Worm (Caenorhabditis elegans) whole organism, early embryonic: Measurements from ENCODE around the gene trpp-1.
"Not testable (repeated sequence)": the region's sequence is repeated elsewhere in the genome, so short reads cannot be mapped to it uniquely, and the experiment has no call there.

Source experiments
- B0310.2 ChIP-seq: sonication (generic microtip); optimal IDR thresholded peaks from 2 replicates; lab custom pipeline; 2016; ENCODE audit warnings: mild to moderate bottlenecking, missing genetic modification characterization, missing compliant biosample characterization
- F13C5.2 ChIP-seq: sonication (generic microtip); optimal IDR thresholded peaks from 2 replicates; lab custom pipeline; 2017; ENCODE audit warnings: mild to moderate bottlenecking, missing genetic modification characterization, inconsistent platforms, missing compliant biosample characterization
- aly-1 ChIP-seq: sonication (generic microtip); optimal IDR thresholded peaks from 2 replicates; lab custom pipeline; 2016; ENCODE audit warnings: missing genetic modification characterization, missing compliant biosample characterization
- ama-1 ChIP-seq: fragments of 150-350 bp; optimal IDR thresholded peaks from 2 replicates; lab custom pipeline; 2014
- ceh-13 ChIP-seq: fragments of 200-800 bp; sonication (Bioruptor generic); optimal IDR thresholded peaks from 2 replicates; lab custom pipeline; 2018; ENCODE audit warnings: mild to moderate bottlenecking, missing genetic modification characterization, missing compliant biosample characterization
- ceh-36 ChIP-seq: sonication (generic microtip); optimal IDR thresholded peaks from 2 replicates; lab custom pipeline; 2016; ENCODE audit warnings: missing genetic modification characterization, inconsistent platforms, missing compliant biosample characterization
- ets-7 ChIP-seq: sonication (generic microtip); optimal IDR thresholded peaks from 2 replicates; lab custom pipeline; 2016; ENCODE audit warnings: missing genotype, missing genetic modification characterization, missing compliant biosample characterization
- flt-1 ChIP-seq: fragments of 200-800 bp; sonication (Bioruptor generic); IDR thresholded peaks from 2 replicates; pipeline ENCODE4 v1.3.6; 2022; ENCODE audit warnings: missing genetic modification characterization, missing compliant biosample characterization
- hmbx-1 ChIP-seq: sonication (generic microtip); optimal IDR thresholded peaks from 2 replicates; lab custom pipeline; 2016; ENCODE audit warnings: mild to moderate bottlenecking, missing genetic modification characterization, missing compliant biosample characterization
- hmg-4 ChIP-seq: fragments of 200-800 bp; sonication (Bioruptor generic); optimal IDR thresholded peaks from 2 replicates; lab custom pipeline; 2018; ENCODE audit warnings: mild to moderate bottlenecking, missing genetic modification characterization, missing compliant biosample characterization
- hnd-1 ChIP-seq: sonication (generic microtip); optimal IDR thresholded peaks from 2 replicates; lab custom pipeline; 2016; ENCODE audit warnings: missing genetic modification characterization, missing compliant biosample characterization
- pes-1 ChIP-seq: fragments of 200-800 bp; sonication (Bioruptor generic); IDR thresholded peaks from 2 replicates; pipeline ENCODE4 v1.3.6; 2022; ENCODE audit warnings: missing genetic modification reagents, missing genetic modification characterization, missing compliant biosample characterization
- scrt-1 ChIP-seq: fragments of 200-800 bp; sonication (Bioruptor generic); IDR thresholded peaks from 2 replicates; pipeline ENCODE4 v1.3.6; 2022; ENCODE audit warnings: missing genetic modification characterization, missing compliant biosample characterization
- sea-1 ChIP-seq: fragments of 200-800 bp; sonication (Bioruptor generic); conservative IDR thresholded peaks from 2 replicates; pipeline ENCODE4 v1.3.6; 2022; ENCODE audit warnings: missing genetic modification characterization, missing compliant biosample characterization
- tbx-11 ChIP-seq: fragments of 200-800 bp; sonication (Bioruptor generic); IDR thresholded peaks from 2 replicates; pipeline ENCODE4 v1.3.6; 2022; ENCODE audit warnings: missing genetic modification characterization, missing compliant biosample characterization
- tbx-37 ChIP-seq: fragments of 200-800 bp; sonication (Bioruptor generic); conservative IDR thresholded peaks from 2 replicates; pipeline ENCODE4 v1.3.6; 2022; ENCODE audit warnings: missing genetic modification reagents, missing genetic modification characterization, missing compliant biosample characterization
- tra-4 ChIP-seq: sonication (generic microtip); optimal IDR thresholded peaks from 2 replicates; lab custom pipeline; 2017; ENCODE audit warnings: missing genetic modification characterization, missing compliant biosample characterization

The trpp-1 gene

DNA sequence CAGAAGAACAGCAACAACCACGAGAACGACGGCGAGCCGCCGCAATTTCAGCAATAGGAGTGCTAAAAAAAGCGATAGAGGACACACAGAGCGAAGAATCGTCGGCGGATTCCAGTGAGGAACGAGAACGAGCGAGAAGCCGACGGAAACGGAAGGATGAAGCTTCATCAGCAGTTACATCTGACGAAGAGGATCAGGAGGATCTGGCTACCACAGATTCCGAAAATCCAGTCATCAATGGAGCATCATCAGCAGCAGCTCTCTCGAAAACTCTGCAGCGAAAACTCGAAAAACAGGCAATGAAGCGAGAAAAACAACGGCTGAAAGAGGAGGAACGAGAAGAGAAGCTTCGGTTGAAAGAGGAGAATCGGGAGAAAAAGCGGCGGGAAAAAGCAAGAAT lies 12.0 kb upstream of the trpp-1 start:
- TF ChIP-seq aly-1 (tag; lab: Kevin White, UChicago) (no peak), hnd-1 (tag; lab: Kevin White, UChicago) (no peak)

- no peak for TF ChIP-seq tbx-11 (GFP tag; lab: Robert Waterston, UW)
- TF ChIP-seq hmg-4 (GFP tag; lab: Kevin White, UChicago) = no peak
- TF ChIP-seq sea-1 (GFP tag; lab: Robert Waterston, UW) = no peak
- TF ChIP-seq hmbx-1 (tag; lab: Kevin White, UChicago) = no peak
- no peak for TF ChIP-seq ceh-36 (tag; lab: Kevin White, UChicago)
- TF ChIP-seq F13C5.2 (tag; lab: Kevin White, UChicago) = no peak
- no peak for TF ChIP-seq tra-4 (tag; lab: Kevin White, UChicago)
- no peak for TF ChIP-seq ceh-13 (GFP tag; lab: Kevin White, UChicago)
- TF ChIP-seq B0310.2 = no peak
- TF ChIP-seq flt-1 (GFP tag; lab: Robert Waterston, UW) = no peak
- no peak for TF ChIP-seq aly-1 (tag; lab: Kevin White, UChicago)
- TF ChIP-seq tbx-37 = no peak
- TF ChIP-seq ama-1 (lab: Kevin White, UChicago) = no peak
- no peak for TF ChIP-seq ets-7 (tag; lab: Kevin White, UChicago)
- no peak for TF ChIP-seq pes-1 (GFP tag; lab: Robert Waterston, UW)
- no peak for TF ChIP-seq scrt-1
These were observed 6.6 kb upstream of the trpp-1 start for ce11 chrV:194760-195159.

- TF ChIP-seq hnd-1 (tag; lab: Kevin White, UChicago) = no peak
- no peak for TF ChIP-seq flt-1 (GFP tag; lab: Robert Waterston, UW)
- no peak for TF ChIP-seq ama-1 (lab: Kevin White, UChicago)
- no peak for TF ChIP-seq tra-4 (tag; lab: Kevin White, UChicago)
- no peak for TF ChIP-seq pes-1 (GFP tag; lab: Robert Waterston, UW)
- TF ChIP-seq sea-1 (GFP tag; lab: Robert Waterston, UW) = no peak
- no peak for TF ChIP-seq B0310.2
- no peak for TF ChIP-seq hmbx-1 (tag; lab: Kevin White, UChicago)
- no peak for TF ChIP-seq scrt-1
- TF ChIP-seq ceh-13 (GFP tag; lab: Kevin White, UChicago) = no peak
- TF ChIP-seq F13C5.2 (tag; lab: Kevin White, UChicago) = no peak
- no peak for TF ChIP-seq ceh-36 (tag; lab: Kevin White, UChicago)
- no peak for TF ChIP-seq tbx-11 (GFP tag; lab: Robert Waterston, UW)
- TF ChIP-seq tbx-37 = no peak
- no peak for TF ChIP-seq ets-7 (tag; lab: Kevin White, UChicago)
These were observed 2.5 kb downstream of the trpp-1 start, which contains the start of gene lec-12 for ce11 chrV:203855-204432. lec-12 (plus strand) TSS chrV:204382.

- TF ChIP-seq hnd-1 (tag; lab: Kevin White, UChicago) (no peak), aly-1 (tag; lab: Kevin White, UChicago) (no peak), ceh-36 (tag; lab: Kevin White, UChicago) (no peak), flt-1 (GFP tag; lab: Robert Waterston, UW) (no peak), tbx-37 (no peak), ets-7 (tag; lab: Kevin White, UChicago) (no peak), hmbx-1 (tag; lab: Kevin White, UChicago) (no peak), ceh-13 (GFP tag; lab: Kevin White, UChicago) (no peak), sea-1 (GFP tag; lab: Robert Waterston, UW) (no peak), hmg-4 (GFP tag; lab: Kevin White, UChicago) (no peak), scrt-1 (no peak), pes-1 (GFP tag; lab: Robert Waterston, UW) (no peak), tra-4 (tag; lab: Kevin White, UChicago) (no peak), B0310.2 (no peak), tbx-11 (GFP tag; lab: Robert Waterston, UW) (no peak), ama-1 (lab: Kevin White, UChicago) (no peak)
These were observed 5.4 kb downstream of the trpp-1 start for ce11 chrV:206814-207213.

DNA sequence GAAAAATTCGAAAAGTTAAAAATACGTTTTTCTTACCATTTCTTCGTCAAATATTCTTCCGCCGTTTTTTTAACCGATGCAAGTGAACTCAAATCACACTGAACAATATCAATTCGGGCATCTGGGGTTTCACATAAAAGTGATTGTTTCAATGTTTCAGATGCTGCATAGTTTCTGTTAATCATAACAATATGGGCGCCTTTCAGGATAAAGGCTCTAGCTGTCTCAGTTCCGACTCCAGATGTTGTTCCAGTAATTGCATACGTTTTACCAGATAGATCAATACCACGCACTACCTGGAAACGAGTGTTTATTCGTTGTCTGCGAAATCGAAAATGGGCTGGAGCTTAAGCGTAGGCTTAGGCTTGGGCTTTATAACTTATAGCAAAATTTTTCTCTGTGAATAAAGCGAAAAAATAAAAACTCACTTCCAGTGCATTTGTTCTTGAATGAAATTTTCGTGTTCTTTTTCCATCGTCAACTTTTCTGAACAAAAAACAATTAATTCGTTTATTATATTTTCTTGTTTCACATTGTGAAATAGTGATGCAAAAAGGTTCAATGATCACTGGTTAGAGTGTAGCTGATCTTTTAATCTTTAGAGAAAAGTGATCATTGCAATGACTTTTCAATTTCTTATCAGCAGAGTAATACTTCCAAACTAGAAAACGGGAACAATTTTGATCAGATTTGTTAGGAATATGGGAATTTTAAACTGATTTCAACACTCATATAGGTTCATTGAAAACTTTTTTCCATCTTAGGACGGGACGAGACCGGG lies 10.2 kb downstream of the trpp-1 start:
- TF ChIP-seq aly-1 (tag; lab: Kevin White, UChicago) = no peak
- no peak for TF ChIP-seq flt-1 (GFP tag; lab: Robert Waterston, UW)
- TF ChIP-seq hmbx-1 (tag; lab: Kevin White, UChicago) = no peak
- no peak for TF ChIP-seq ets-7 (tag; lab: Kevin White, UChicago)
- TF ChIP-seq F13C5.2 (tag; lab: Kevin White, UChicago) = no peak
- TF ChIP-seq B0310.2 = no peak
- TF ChIP-seq hnd-1 (tag; lab: Kevin White, UChicago) = no peak
- no peak for TF ChIP-seq ama-1 (lab: Kevin White, UChicago)
- TF ChIP-seq tra-4 (tag; lab: Kevin White, UChicago) = no peak
- no peak for TF ChIP-seq tbx-37
- TF ChIP-seq sea-1 (GFP tag; lab: Robert Waterston, UW) = no peak
- TF ChIP-seq tbx-11 (GFP tag; lab: Robert Waterston, UW) = no peak
- no peak for TF ChIP-seq ceh-36 (tag; lab: Kevin White, UChicago)
- TF ChIP-seq hmg-4 (GFP tag; lab: Kevin White, UChicago) = no peak
- no peak for TF ChIP-seq scrt-1
- no peak for TF ChIP-seq ceh-13 (GFP tag; lab: Kevin White, UChicago)
- no peak for TF ChIP-seq pes-1 (GFP tag; lab: Robert Waterston, UW)

DNA sequence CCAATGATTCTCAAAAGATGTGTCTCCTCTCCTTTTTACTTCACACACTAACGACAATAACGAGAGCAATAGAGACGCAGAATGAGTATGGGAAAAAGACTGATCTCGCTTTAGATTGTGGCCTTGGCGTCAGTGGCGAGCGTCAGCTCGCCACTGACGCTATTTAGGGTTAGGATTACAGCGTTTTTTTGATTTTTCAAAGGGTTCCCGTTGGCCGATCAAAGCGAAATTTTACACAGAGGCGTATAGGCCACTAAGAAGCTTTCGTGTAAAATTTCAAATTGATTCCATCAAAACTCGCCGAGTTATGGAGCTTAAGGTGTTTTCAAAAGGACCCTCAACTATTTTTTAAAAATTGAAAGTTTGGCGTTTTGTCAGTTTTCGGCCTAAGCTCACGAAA lies 11.3 kb downstream of the trpp-1 start, which contains the start of gene DC2.5:
TSS of gene DC2.5 (minus strand) at position 101 of the 400 bp plus-strand sequence.
- TF ChIP-seq hnd-1 (tag; lab: Kevin White, UChicago); scrt-1; aly-1 (tag; lab: Kevin White, UChicago): not testable (repeated sequence)
